Worm (Caenorhabditis elegans) whole organism, L4 larva: Measurements from ENCODE around the gene F40F8.4.

Experiments
- D1046.2 ChIP-seq: fragments of 200-800 bp; sonication (Bioruptor generic); IDR thresholded peaks from 2 replicates; pipeline ENCODE4 v1.3.6; 2022; ENCODE audit warnings: missing genetic modification characterization, missing compliant biosample characterization
- F10B5.3 ChIP-seq: sonication (generic microtip); optimal IDR thresholded peaks from 2 replicates; lab custom pipeline; 2016; ENCODE audit warnings: mild to moderate bottlenecking, missing genetic modification characterization, missing compliant biosample characterization
- F37D6.2 ChIP-seq: sonication (generic microtip); optimal IDR thresholded peaks from 2 replicates; lab custom pipeline; 2016; ENCODE audit warnings: mild to moderate bottlenecking, missing genetic modification characterization, missing compliant biosample characterization
- Y48G9A.11 ChIP-seq: fragments of 200-800 bp; sonication (Bioruptor generic); IDR thresholded peaks from 2 replicates; pipeline ENCODE4 v1.3.6; 2022; ENCODE audit warnings: missing genetic modification reagents, missing genetic modification characterization, missing compliant biosample characterization
- Y75B8A.6 ChIP-seq: fragments of 200-800 bp; sonication (Bioruptor generic); IDR thresholded peaks from 2 replicates; pipeline ENCODE4 v1.3.6; 2022; ENCODE audit warnings: missing genetic modification reagents, missing genetic modification characterization, missing compliant biosample characterization
- ZK337.2 ChIP-seq: fragments of 200-800 bp; sonication (Bioruptor generic); IDR thresholded peaks from 2 replicates; pipeline ENCODE4 v1.3.6; 2022; ENCODE audit warnings: missing genetic modification reagents, missing genetic modification characterization, missing compliant biosample characterization
- ZK546.5 ChIP-seq, 2 experiments: sonication (generic microtip); optimal IDR thresholded peaks; 2 replicates each; lab custom pipeline; 2017; ENCODE audit warnings: missing biosample characterization in 2 of 2, missing genetic modification characterization in 2 of 2
- ama-1 ChIP-seq: fragments of 150-350 bp; optimal IDR thresholded peaks from 2 replicates; lab custom pipeline; 2014; ENCODE audit warnings: inconsistent platforms, mixed read lengths
- arid-1 ChIP-seq: fragments of 200-800 bp; sonication (Bioruptor generic); conservative IDR thresholded peaks from 2 replicates; pipeline ENCODE4 v1.3.6; 2022; ENCODE audit warnings: missing genetic modification reagents, missing genetic modification characterization, missing compliant biosample characterization
- ceh-20 ChIP-seq: fragments of 200-800 bp; sonication (Bioruptor generic); IDR thresholded peaks from 2 replicates; pipeline ENCODE4 v1.3.6; 2022; ENCODE audit warnings: missing genetic modification reagents, missing genetic modification characterization, missing compliant biosample characterization
- ceh-32 ChIP-seq: sonication (generic microtip); optimal IDR thresholded peaks from 2 replicates; lab custom pipeline; 2016; ENCODE audit warnings: mild to moderate bottlenecking, missing genetic modification characterization, missing compliant biosample characterization; ENCODE audit not compliant: poor library complexity
- ceh-82 ChIP-seq: sonication (generic microtip); optimal IDR thresholded peaks from 2 replicates; lab custom pipeline; 2017; ENCODE audit warnings: missing biosample characterization, missing genetic modification characterization
- daf-12 ChIP-seq: fragments of 150-350 bp; optimal IDR thresholded peaks from 2 replicates; lab custom pipeline; 2014; ENCODE audit warnings: missing biosample characterization, missing genetic modification reagents, missing genetic modification characterization
- daf-16 ChIP-seq, 3 experiments: sonication (generic microtip); optimal IDR thresholded peaks; 2 replicates each; lab custom pipeline; 2016 to 2017; ENCODE audit warnings: missing genetic modification characterization in 3 of 3, missing genetic modification reagents in 3 of 3, mild to moderate bottlenecking in 2 of 3, missing compliant biosample characterization in 2 of 3, missing biosample characterization in 1 of 3, moderate library complexity in 1 of 3
- dpl-1 ChIP-seq: fragments of 150-350 bp; optimal IDR thresholded peaks from 2 replicates; lab custom pipeline; 2014; ENCODE audit warnings: missing biosample characterization, missing genetic modification reagents, missing genetic modification characterization
- dve-1 ChIP-seq: sonication (generic microtip); optimal IDR thresholded peaks from 2 replicates; lab custom pipeline; 2017; ENCODE audit warnings: antibody characterized with exemption, mild to moderate bottlenecking, missing genetic modification characterization, missing compliant biosample characterization; ENCODE audit not compliant: insufficient read depth
- egl-27 ChIP-seq: sonication (generic microtip); optimal IDR thresholded peaks from 3 replicates; lab custom pipeline; 2017; ENCODE audit warnings: missing biosample characterization, missing genetic modification reagents, missing genetic modification characterization
- egl-43 ChIP-seq: fragments of 200-800 bp; sonication (Bioruptor generic); IDR thresholded peaks from 2 replicates; pipeline ENCODE4 v1.3.6; 2022; ENCODE audit warnings: missing genetic modification reagents, missing genetic modification characterization, missing compliant biosample characterization
- gei-8 ChIP-seq: fragments of 200-800 bp; sonication (Bioruptor generic); optimal IDR thresholded peaks from 2 replicates; lab custom pipeline; 2018; ENCODE audit warnings: mild to moderate bottlenecking, missing genetic modification characterization, missing compliant biosample characterization
- hlh-11 ChIP-seq: fragments of 200-800 bp; sonication (Bioruptor generic); optimal IDR thresholded peaks from 2 replicates; lab custom pipeline; 2018; ENCODE audit warnings: mild to moderate bottlenecking, missing genetic modification characterization, missing compliant biosample characterization
- hlh-30 ChIP-seq: sonication (generic microtip); optimal IDR thresholded peaks from 2 replicates; lab custom pipeline; 2017; ENCODE audit warnings: antibody characterized with exemption, mild to moderate bottlenecking, missing genetic modification characterization, missing compliant biosample characterization; ENCODE audit not compliant: insufficient read depth
- lim-7 ChIP-seq: fragments of 200-800 bp; sonication (Bioruptor generic); IDR thresholded peaks from 2 replicates; pipeline ENCODE4 v1.3.6; 2022; ENCODE audit warnings: missing genetic modification characterization, missing compliant biosample characterization
- lin-13 ChIP-seq: fragments of 150-350 bp; optimal IDR thresholded peaks from 2 replicates; lab custom pipeline; 2014; ENCODE audit warnings: missing biosample characterization, missing genetic modification reagents, missing genetic modification characterization
- lin-15B ChIP-seq: fragments of 150-350 bp; sonication (generic microtip); optimal IDR thresholded peaks from 3 replicates; lab custom pipeline; 2014; ENCODE audit warnings: missing biosample characterization, missing genetic modification characterization
- lin-29 ChIP-seq: fragments of 200-800 bp; sonication (Bioruptor generic); IDR thresholded peaks from 2 replicates; pipeline ENCODE4 v1.3.6; 2022; ENCODE audit warnings: missing genetic modification reagents, missing genetic modification characterization, missing compliant biosample characterization
- lin-38 ChIP-seq: fragments of 200-800 bp; sonication (Bioruptor generic); IDR thresholded peaks from 2 replicates; pipeline ENCODE4 v1.3.6; 2022; ENCODE audit warnings: missing genetic modification reagents, missing genetic modification characterization, missing compliant biosample characterization
- lir-3 ChIP-seq: sonication (generic microtip); optimal IDR thresholded peaks from 2 replicates; lab custom pipeline; 2016; ENCODE audit warnings: mild to moderate bottlenecking, missing genetic modification characterization, missing compliant biosample characterization
- mdt-29 ChIP-seq: fragments of 200-800 bp; sonication (Bioruptor generic); IDR thresholded peaks from 2 replicates; pipeline ENCODE4 v1.3.6; 2022; ENCODE audit warnings: missing genetic modification reagents, missing genetic modification characterization, missing compliant biosample characterization
- nhr-11 ChIP-seq: fragments of 150-350 bp; optimal IDR thresholded peaks from 2 replicates; lab custom pipeline; 2014; ENCODE audit warnings: missing biosample characterization, missing genetic modification characterization
- nhr-41 ChIP-seq: fragments of 200-800 bp; sonication (Bioruptor generic); IDR thresholded peaks from 2 replicates; pipeline ENCODE4 v1.3.6; 2022; ENCODE audit warnings: missing genetic modification reagents, missing genetic modification characterization, missing compliant biosample characterization
- nhr-76 ChIP-seq: fragments of 150-350 bp; optimal IDR thresholded peaks from 2 replicates; lab custom pipeline; 2014; ENCODE audit warnings: missing biosample characterization, missing genetic modification characterization
- pha-4 ChIP-seq, 2 experiments: fragments of 150-350 bp in 1 of 2; fragments of 200-800 bp in 1 of 2; sonication (Bioruptor generic) in 1 of 2; IDR thresholded peaks in 1 of 2; optimal IDR thresholded peaks in 1 of 2; 2 replicates each; pipeline versions ENCODE4 v1.3.6 to Lab custom; 2014 to 2022; ENCODE audit warnings: missing genetic modification characterization in 2 of 2, missing genetic modification reagents in 2 of 2, missing biosample characterization in 1 of 2, missing compliant biosample characterization in 1 of 2
- php-3 ChIP-seq: fragments of 200-800 bp; sonication (Bioruptor generic); IDR thresholded peaks from 2 replicates; pipeline ENCODE4 v1.3.6; 2022; ENCODE audit warnings: missing genetic modification reagents, missing genetic modification characterization, missing compliant biosample characterization
- set-16 ChIP-seq: fragments of 200-800 bp; sonication (Bioruptor generic); IDR thresholded peaks from 2 replicates; pipeline ENCODE4 v1.3.6; 2022; ENCODE audit warnings: missing genetic modification reagents, missing genetic modification characterization, missing compliant biosample characterization
- skn-1 ChIP-seq: fragments of 150-350 bp; optimal IDR thresholded peaks from 2 replicates; lab custom pipeline; 2014; ENCODE audit warnings: missing biosample characterization, missing genetic modification characterization
- snpc-1.2 ChIP-seq: fragments of 200-800 bp; sonication (Bioruptor generic); IDR thresholded peaks from 2 replicates; pipeline ENCODE4 v1.3.6; 2022; ENCODE audit warnings: missing genetic modification reagents, missing genetic modification characterization, missing compliant biosample characterization
- snpc-4 ChIP-seq: fragments of 150-350 bp; optimal IDR thresholded peaks from 2 replicates; lab custom pipeline; 2014; ENCODE audit warnings: missing biosample characterization, missing genetic modification characterization
- spr-1 ChIP-seq: sonication (generic microtip); optimal IDR thresholded peaks from 2 replicates; lab custom pipeline; 2016; ENCODE audit warnings: mild to moderate bottlenecking, missing genetic modification characterization, missing compliant biosample characterization
- tag-97 ChIP-seq: fragments of 200-800 bp; sonication (Bioruptor generic); IDR thresholded peaks from 2 replicates; pipeline ENCODE4 v1.3.6; 2022; ENCODE audit warnings: missing genetic modification characterization, missing compliant biosample characterization
- tra-1 ChIP-seq: fragments of 200-800 bp; sonication (Bioruptor generic); IDR thresholded peaks from 2 replicates; pipeline ENCODE4 v1.3.6; 2022; ENCODE audit warnings: missing genetic modification reagents, missing genetic modification characterization, missing compliant biosample characterization
- unc-130 ChIP-seq: sonication (generic microtip); optimal IDR thresholded peaks from 2 replicates; lab custom pipeline; 2016; ENCODE audit warnings: missing genetic modification reagents, missing genetic modification characterization, missing compliant biosample characterization
- unc-39 ChIP-seq: sonication (generic microtip); optimal IDR thresholded peaks from 2 replicates; lab custom pipeline; 2017; ENCODE audit warnings: missing biosample characterization, missing genetic modification characterization
- zfp-3 ChIP-seq: fragments of 200-800 bp; sonication (Bioruptor generic); conservative IDR thresholded peaks from 2 replicates; pipeline ENCODE4 v1.3.6; 2022; ENCODE audit warnings: missing genetic modification reagents, missing genetic modification characterization, missing compliant biosample characterization
- zip-11 ChIP-seq: fragments of 200-800 bp; sonication (Bioruptor generic); IDR thresholded peaks from 2 replicates; pipeline ENCODE4 v1.3.6; 2022; ENCODE audit warnings: missing genetic modification characterization, missing compliant biosample characterization

F40F8.4 gene

DNA sequence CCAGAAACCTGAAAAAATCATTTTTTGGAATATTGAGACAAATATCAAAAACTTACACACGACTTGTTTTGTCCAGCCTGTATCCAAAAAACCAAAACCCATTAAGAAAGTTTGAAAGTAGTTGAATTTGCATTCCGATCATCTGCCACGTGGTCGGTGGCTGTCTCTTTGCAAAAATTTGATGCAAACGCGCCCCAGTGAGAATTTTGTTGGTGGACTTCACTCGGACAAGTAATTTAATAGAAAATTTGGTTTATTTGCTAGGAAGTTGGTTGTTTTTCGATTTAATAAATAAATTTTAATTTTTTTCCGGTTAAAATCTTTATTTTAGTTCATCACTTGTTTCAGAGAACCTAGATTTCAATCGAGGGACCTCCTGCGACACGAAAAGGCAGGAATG is 35.3 kb upstream of the F40F8.4 start (continued):
- no peak for TF ChIP-seq ceh-20 (GFP tag; lab: Robert Waterston, UW)
- no peak for TF ChIP-seq hlh-11 (tag; lab: Kevin White, UChicago)
- no peak for TF ChIP-seq egl-43
- TF ChIP-seq hlh-30, result no peak
- no peak for TF ChIP-seq tag-97 (GFP tag; lab: Robert Waterston, UW)

DNA sequence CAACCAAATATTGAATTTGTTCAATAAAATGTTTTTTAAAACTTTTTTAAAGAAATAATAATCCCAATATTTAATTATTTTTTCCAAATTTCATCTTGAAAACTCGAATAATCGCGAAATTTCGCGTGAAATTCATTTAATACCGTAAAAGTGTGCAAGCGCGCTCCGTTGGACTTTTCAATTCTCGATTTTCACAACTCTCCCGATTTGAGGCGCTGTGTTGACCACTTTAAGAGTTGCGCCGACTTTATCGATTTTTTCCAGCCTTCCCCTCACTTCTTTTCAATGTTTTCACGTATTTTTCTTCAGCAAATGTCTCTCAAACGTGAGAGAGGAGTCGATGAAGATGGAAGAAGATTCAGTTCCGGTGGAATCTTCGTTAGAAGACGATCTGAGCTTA is 30.5 kb upstream of the F40F8.4 start:
- peak; percentile 61 for TF ChIP-seq lin-38 (GFP tag; lab: Robert Waterston, UW)

DNA sequence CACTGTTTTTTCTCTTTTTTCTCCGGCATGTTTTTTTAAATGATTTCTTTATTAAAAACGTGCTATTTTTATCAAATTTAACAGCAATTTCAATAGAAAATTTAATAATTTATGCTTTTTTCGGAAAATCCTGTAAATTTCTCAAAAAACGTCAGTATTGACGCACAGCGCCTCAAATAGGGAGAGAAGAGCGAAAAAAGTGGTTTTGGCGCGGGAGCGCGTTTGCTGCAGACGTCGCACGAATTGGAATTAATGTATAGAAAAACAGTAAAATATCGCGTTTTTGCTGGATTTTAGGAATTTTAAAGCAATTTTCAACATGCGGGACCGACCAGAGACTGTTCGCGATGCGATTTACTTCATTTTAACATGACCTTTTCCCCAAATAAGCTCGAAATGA is 28.9 kb upstream of the F40F8.4 start:
- TF ChIP-seq lin-38 (GFP tag; lab: Robert Waterston, UW), result peak; percentile 87

DNA sequence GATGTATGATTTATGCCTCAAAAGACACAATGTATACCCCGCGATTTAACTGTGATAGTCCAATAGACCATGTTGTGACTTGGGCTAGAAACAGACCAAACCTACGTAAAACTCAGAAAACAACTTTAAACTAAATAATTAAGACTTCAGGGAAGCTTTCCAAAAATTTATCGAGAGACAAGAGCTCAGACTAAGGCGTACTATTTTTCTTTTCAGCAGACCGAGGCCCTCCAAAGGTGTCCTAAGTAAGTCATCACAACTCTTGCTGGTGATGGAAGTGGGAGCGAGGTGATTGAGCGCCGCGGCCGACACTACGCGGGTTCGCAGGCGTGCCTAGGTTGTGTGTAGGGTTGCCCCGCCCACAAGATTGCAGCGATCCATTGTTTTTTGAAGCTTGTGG is 27.0 kb upstream of the F40F8.4 start:
- TF ChIP-seq ZK546.5 (tag; optimal IDR thresholded peaks at IDR 0.05; lab: Kevin White, UChicago) (no peak), ceh-32 (tag; lab: Kevin White, UChicago) (no peak), lin-29 (no peak), ceh-82 (tag; lab: Kevin White, UChicago) (no peak), ZK337.2 (GFP tag; lab: Robert Waterston, UW) (no peak), spr-1 (tag; lab: Kevin White, UChicago) (peak; percentile 79), unc-39 (tag; lab: Kevin White, UChicago) (no peak), dpl-1 (peak; percentile 39), set-16 (GFP tag; lab: Robert Waterston, UW) (peak; percentile 65), lin-15B (tag; lab: Kevin White, UChicago) (no peak), tag-97 (GFP tag; lab: Robert Waterston, UW) (no peak), lin-13 (peak; percentile 49), snpc-4 (tag; lab: Kevin White, UChicago) (peak; percentile 92), lim-7 (GFP tag; lab: Robert Waterston, UW) (peak; percentile 36; the same call in 1 of the 2 replicates), daf-12 (tag; lab: Kevin White, UChicago) (no peak), nhr-11 (tag; lab: Kevin White, UChicago) (peak; percentile 9), nhr-76 (tag; lab: Kevin White, UChicago) (no peak), dve-1 (tag; lab: Kevin White, UChicago) (peak; percentile 78), egl-27 (no peak), daf-16 (GFP tag; optimal IDR thresholded peaks at IDR 0.05; lab: Kevin White, UChicago) (peak; percentile 53 to 79), daf-16 (tag; optimal IDR thresholded peaks at IDR 0.05; lab: Kevin White, UChicago) (peak; percentile 45), snpc-1.2 (GFP tag; lab: Robert Waterston, UW) (peak; percentile 79), Y48G9A.11 (GFP tag; lab: Robert Waterston, UW) (peak; percentile 64), php-3 (GFP tag; lab: Robert Waterston, UW) (0 out of 2 replicates have a peak, but pooled peaks have one; percentile 27), unc-130 (GFP tag; lab: Kevin White, UChicago) (peak; percentile 78), arid-1 (GFP tag; lab: Robert Waterston, UW) (peak; percentile 68), skn-1 (tag; lab: Kevin White, UChicago) (no peak), hlh-11 (tag; lab: Kevin White, UChicago) (peak; percentile 64), zfp-3 (GFP tag; lab: Robert Waterston, UW) (no peak; the same call in 1 of the 2 replicates), gei-8 (GFP tag; lab: Kevin White, UChicago) (no peak), pha-4 (GFP tag; IDR thresholded peaks at IDR 0.05; lab: Robert Waterston, UW) (peak; percentile 55; the same call in 1 of the 2 replicates), pha-4 (tag; optimal IDR thresholded peaks at IDR 0.05; lab: Kevin White, UChicago) (no peak), D1046.2 (GFP tag; lab: Robert Waterston, UW) (0 out of 2 replicates have a peak, but pooled peaks have one; percentile 49), ama-1 (lab: Kevin White, UChicago) (peak; percentile 96), lir-3 (tag; lab: Kevin White, UChicago) (no peak), Y75B8A.6 (GFP tag; lab: Robert Waterston, UW) (no peak), nhr-41 (no peak), mdt-29 (peak; percentile 44; the same call in 1 of the 2 replicates), F10B5.3 (tag; lab: Kevin White, UChicago) (peak; percentile 74), zip-11 (GFP tag; lab: Robert Waterston, UW) (no peak), tra-1 (GFP tag; lab: Robert Waterston, UW) (no peak), F37D6.2 (no peak)
